Worm (Caenorhabditis elegans) whole organism, L1 larva: ENCODE data around the gene kars-1.

Experiments used
- alr-1 ChIP-seq: fragments of 200-800 bp; sonication (Bioruptor generic); optimal IDR thresholded peaks from 2 replicates; lab custom pipeline; 2018; ENCODE audit warnings: borderline replicate concordance, mild to moderate bottlenecking, missing genetic modification characterization, missing compliant biosample characterization
- grh-1 ChIP-seq: fragments of 200-800 bp; sonication (Bioruptor generic); IDR thresholded peaks from 2 replicates; pipeline ENCODE4 v1.3.6; 2022; ENCODE audit warnings: missing genetic modification reagents, missing genetic modification characterization, missing compliant biosample characterization
- hlh-4 ChIP-seq: sonication (generic microtip); optimal IDR thresholded peaks from 2 replicates; lab custom pipeline; 2016; ENCODE audit warnings: mild to moderate bottlenecking, missing genetic modification characterization, missing compliant biosample characterization
- lin-15B ChIP-seq: fragments of 150-350 bp; sonication (generic microtip); optimal IDR thresholded peaks from 3 replicates; lab custom pipeline; 2014; ENCODE audit warnings: missing biosample characterization, missing genetic modification characterization
- lin-35 ChIP-seq, 2 experiments: fragments of 150-350 bp; optimal IDR thresholded peaks; 2 replicates each; lab custom pipeline; 2014; ENCODE audit warnings: missing biosample characterization in 2 of 2, missing genetic modification characterization in 2 of 2, missing genetic modification reagents in 2 of 2
- nhr-12 ChIP-seq: sonication (generic microtip); optimal IDR thresholded peaks from 2 replicates; lab custom pipeline; 2017; ENCODE audit warnings: missing biosample characterization, missing genetic modification characterization
- pqm-1 ChIP-seq: sonication (generic microtip); optimal IDR thresholded peaks from 3 replicates; lab custom pipeline; 2017; ENCODE audit warnings: missing biosample characterization, missing genetic modification characterization
- skn-1 ChIP-seq: fragments of 150-350 bp; optimal IDR thresholded peaks from 2 replicates; lab custom pipeline; 2014; ENCODE audit warnings: missing biosample characterization, missing genetic modification characterization
- unc-62 ChIP-seq: fragments of 150-350 bp; optimal IDR thresholded peaks from 2 replicates; lab custom pipeline; 2014; ENCODE audit warnings: missing biosample characterization, missing genetic modification reagents, missing genetic modification characterization
- ztf-11 ChIP-seq, 2 experiments: sonication (generic microtip); optimal IDR thresholded peaks; 2 replicates each; lab custom pipeline; 2016 to 2017; ENCODE audit warnings: missing genetic modification characterization in 2 of 2, missing biosample characterization in 1 of 2, missing compliant biosample characterization in 1 of 2

DNA sequence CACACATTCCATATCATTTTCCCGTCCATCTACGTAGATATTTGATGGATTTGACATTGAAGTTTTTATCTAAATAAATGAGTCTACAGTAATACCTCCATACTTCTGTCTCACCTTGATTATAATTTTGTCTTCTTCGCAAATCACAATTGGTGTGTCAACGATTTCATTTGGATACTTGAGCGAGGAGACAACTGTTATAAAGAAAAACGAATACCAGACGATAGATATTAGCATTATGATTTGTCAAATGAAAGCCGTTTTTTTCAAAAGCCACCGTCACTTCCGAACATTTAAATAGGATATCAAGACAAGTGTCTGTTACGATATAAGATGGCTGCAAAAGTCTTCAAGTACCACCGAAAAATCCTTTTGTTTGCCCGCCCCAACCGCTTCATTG lies 43.4 kb upstream of the kars-1 start, which contains the start of gene cutl-5:
- TF ChIP-seq pqm-1 (tag; lab: Kevin White, UChicago), result no peak
- TF ChIP-seq alr-1, result no peak
- no peak for TF ChIP-seq ztf-11 (tag; optimal IDR thresholded peaks at IDR 0.05; lab: Kevin White, UChicago)
- no peak for TF ChIP-seq nhr-12 (tag; lab: Kevin White, UChicago)
- TF ChIP-seq lin-35 (GFP tag; optimal IDR thresholded peaks at IDR 0.05; lab: Kevin White, UChicago), result no peak
- no peak for TF ChIP-seq lin-15B (tag; lab: Kevin White, UChicago)
- no peak for TF ChIP-seq unc-62 (GFP tag; lab: Kevin White, UChicago)
- TF ChIP-seq grh-1 (GFP tag; lab: Robert Waterston, UW), result no peak
- no peak for TF ChIP-seq hlh-4 (tag; lab: Kevin White, UChicago)
- TF ChIP-seq skn-1, result no peak
